Fruit fly (Drosophila melanogaster) whole organism, embryonic: Measurements from ENCODE around the gene TFAM.

Source experiments
- Aef1 ChIP-seq: fragments of 200-800 bp; sonication (Bioruptor generic); IDR thresholded peaks from 3 replicates; pipeline ENCODE4 v1.3.6; 2022; ENCODE audit warnings: missing biosample characterization, missing genetic modification characterization
- Antp ChIP-seq: fragments of 200-800 bp; sonication (Bioruptor generic); optimal IDR thresholded peaks from 3 replicates; lab custom pipeline; 2016; ENCODE audit warnings: missing biosample characterization, missing genetic modification characterization
- Bgb ChIP-seq: fragments of 200-800 bp; sonication (Bioruptor generic); IDR thresholded peaks from 2 replicates; pipeline ENCODE4 v1.3.6; 2022; ENCODE audit warnings: missing biosample characterization, missing genetic modification characterization; ENCODE audit not compliant: partially characterized antibody
- CG10209 ChIP-seq: fragments of 200-800 bp; sonication (Bioruptor generic); optimal IDR thresholded peaks from 3 replicates; lab custom pipeline; 2017; ENCODE audit warnings: missing biosample characterization, mild to moderate bottlenecking, missing genetic modification characterization, missing genetic modification reagents
- CG10274 ChIP-seq: fragments of 200-800 bp; sonication (Bioruptor generic); optimal IDR thresholded peaks from 3 replicates; lab custom pipeline; 2017; ENCODE audit warnings: missing biosample characterization, mild to moderate bottlenecking, missing genetic modification characterization
- CG11247 ChIP-seq: fragments of 200-800 bp; sonication (Bioruptor generic); IDR thresholded peaks from 2 replicates; pipeline ENCODE4 v1.3.6; 2022; ENCODE audit warnings: missing biosample characterization, missing genetic modification characterization
- CG12391 ChIP-seq: fragments of 200-800 bp; sonication (Bioruptor generic); optimal IDR thresholded peaks from 3 replicates; lab custom pipeline; 2018; ENCODE audit warnings: missing biosample characterization, mild to moderate bottlenecking, missing genetic modification characterization, moderate library complexity
- CG17361 ChIP-seq: fragments of 200-800 bp; sonication (Bioruptor generic); IDR thresholded peaks from 3 replicates; pipeline ENCODE4 v1.3.6; 2022; ENCODE audit warnings: missing biosample characterization, missing genetic modification characterization
- CG17612 ChIP-seq: fragments of 200-800 bp; sonication (Bioruptor generic); IDR thresholded peaks from 2 replicates; pipeline ENCODE4 v1.3.6; 2022; ENCODE audit warnings: missing biosample characterization, missing genetic modification characterization
- CG18011 ChIP-seq: fragments of 200-800 bp; sonication (Bioruptor generic); optimal IDR thresholded peaks from 2 replicates; lab custom pipeline; 2017; ENCODE audit warnings: missing biosample characterization, missing genetic modification characterization, mild to moderate bottlenecking, moderate library complexity, missing genotype
- CG2889 ChIP-seq: fragments of 200-800 bp; sonication (Bioruptor generic); IDR thresholded peaks from 3 replicates; pipeline ENCODE4 v1.3.6; 2022; ENCODE audit warnings: missing biosample characterization, missing genetic modification characterization
- CG30020 ChIP-seq: fragments of 200-800 bp; optimal IDR thresholded peaks from 2 replicates; lab custom pipeline; 2019; ENCODE audit warnings: missing biosample characterization, mild to moderate bottlenecking, missing genetic modification characterization, moderate library complexity
- CG31388 ChIP-seq: fragments of 200-800 bp; sonication (Bioruptor generic); optimal IDR thresholded peaks from 2 replicates; lab custom pipeline; 2016; ENCODE audit warnings: missing biosample characterization, missing genetic modification characterization
- CG32767 ChIP-seq: fragments of 200-800 bp; sonication (Bioruptor generic); IDR thresholded peaks from 2 replicates; pipeline ENCODE4 v1.3.6; 2022; ENCODE audit warnings: missing biosample characterization, missing genetic modification characterization
- CG32772 ChIP-seq: fragments of 200-800 bp; sonication (Bioruptor generic); IDR thresholded peaks from 2 replicates; pipeline ENCODE4 v1.3.6; 2022; ENCODE audit warnings: missing biosample characterization, missing genetic modification characterization
- CG4820 ChIP-seq: fragments of 200-800 bp; sonication (Bioruptor generic); optimal IDR thresholded peaks from 3 replicates; lab custom pipeline; 2016; ENCODE audit warnings: missing biosample characterization, missing genetic modification characterization
- CG6791 ChIP-seq: fragments of 200-800 bp; sonication (Bioruptor generic); IDR thresholded peaks from 3 replicates; pipeline ENCODE4 v1.3.6; 2022; ENCODE audit warnings: missing biosample characterization, missing genetic modification characterization; ENCODE audit not compliant: partially characterized antibody
- CG8089 ChIP-seq: fragments of 200-800 bp; sonication (Bioruptor generic); optimal IDR thresholded peaks from 3 replicates; lab custom pipeline; 2016; ENCODE audit warnings: missing biosample characterization, missing genetic modification characterization
- CG8478 ChIP-seq: fragments of >200 bp; optimal IDR thresholded peaks from 2 replicates; lab custom pipeline; 2018
- CG9817 ChIP-seq: fragments of 200-800 bp; sonication (Bioruptor generic); optimal IDR thresholded peaks from 2 replicates; lab custom pipeline; 2018; ENCODE audit warnings: missing biosample characterization, mild to moderate bottlenecking, missing genetic modification characterization, moderate library complexity
- CTCF ChIP-seq: fragments of 200-800 bp; sonication (Bioruptor generic); optimal IDR thresholded peaks from 2 replicates; lab custom pipeline; 2017; ENCODE audit warnings: missing biosample characterization, mild to moderate bottlenecking, missing genetic modification characterization, moderate library complexity
- Dll ChIP-seq: fragments of 200-800 bp; sonication (Bioruptor generic); IDR thresholded peaks from 4 replicates; pipeline ENCODE4 v1.3.6; 2022; ENCODE audit warnings: missing biosample characterization, missing genetic modification characterization; ENCODE audit not compliant: partially characterized antibody
- E2f2 ChIP-seq: fragments of 200-800 bp; sonication (Bioruptor generic); IDR thresholded peaks from 2 replicates; pipeline ENCODE4 v1.3.6; 2022; ENCODE audit warnings: missing biosample characterization, missing genetic modification characterization
- Eip74EF ChIP-seq, 2 experiments: fragments of 200-800 bp in 1 of 2; fragments of >200 bp in 1 of 2; sonication (Bioruptor generic) in 1 of 2; optimal IDR thresholded peaks; 2 replicates each; lab custom pipeline; 2017 to 2019; ENCODE audit warnings: missing biosample characterization in 2 of 2, missing genetic modification characterization in 2 of 2, mild to moderate bottlenecking in 1 of 2, moderate library complexity in 1 of 2
- Gug ChIP-seq: fragments of 200-800 bp; sonication (Bioruptor generic); IDR thresholded peaks from 4 replicates; pipeline ENCODE4 v1.3.6; 2022; ENCODE audit warnings: missing biosample characterization, missing genetic modification characterization
- Med ChIP-seq: fragments of 200-800 bp; sonication (Bioruptor generic); peaks from one replicate; lab custom pipeline; 2016; ENCODE audit warnings: missing biosample characterization, missing genetic modification characterization, mild to moderate bottlenecking, inconsistent platforms, moderate library complexity
- Nf-YC ChIP-seq: fragments of 200-800 bp; optimal IDR thresholded peaks from 3 replicates; lab custom pipeline; 2019; ENCODE audit warnings: missing biosample characterization, mild to moderate bottlenecking, missing genetic modification characterization, moderate library complexity
- Oaz ChIP-seq: fragments of 200-800 bp; sonication (Bioruptor generic); IDR thresholded peaks from 2 replicates; pipeline ENCODE4 v1.3.6; 2022; ENCODE audit warnings: missing biosample characterization, missing genetic modification characterization
- Pdp1 ChIP-seq, 2 experiments: fragments of 200-800 bp; sonication (Bioruptor generic); optimal IDR thresholded peaks; 3 replicates each; lab custom pipeline; 2016; ENCODE audit warnings: missing biosample characterization in 2 of 2, missing genetic modification characterization in 2 of 2, mild to moderate bottlenecking in 1 of 2, moderate library complexity in 1 of 2
- Stat92E ChIP-seq, 3 experiments: fragments of >200 bp in 2 of 3; fragments of 200-800 bp in 1 of 3; sonication (Bioruptor generic) in 1 of 3; optimal IDR thresholded peaks; 2 replicates each; lab custom pipeline; 2017 to 2019; ENCODE audit warnings: missing biosample characterization in 3 of 3, missing genetic modification characterization in 3 of 3, mild to moderate bottlenecking in 1 of 3, moderate library complexity in 1 of 3
- Taf1 ChIP-seq: fragments of 200-800 bp; sonication (Bioruptor generic); IDR thresholded peaks from 2 replicates; pipeline ENCODE4 v1.3.6; 2022; ENCODE audit warnings: missing biosample characterization, missing genetic modification characterization
- bcd ChIP-seq: fragments of 200-800 bp; sonication (Bioruptor generic); optimal IDR thresholded peaks from 2 replicates; lab custom pipeline; 2017; ENCODE audit warnings: missing biosample characterization, mild to moderate bottlenecking, missing genetic modification characterization
- cato ChIP-seq: fragments of 200-800 bp; sonication (Bioruptor generic); optimal IDR thresholded peaks from 2 replicates; lab custom pipeline; 2016; ENCODE audit warnings: missing biosample characterization, missing genetic modification characterization, borderline replicate concordance
- ems ChIP-seq: fragments of 200-800 bp; sonication (Bioruptor generic); optimal IDR thresholded peaks from 3 replicates; lab custom pipeline; 2016; ENCODE audit warnings: missing biosample characterization, missing genetic modification characterization
- fd102C ChIP-seq: fragments of 200-800 bp; sonication (Bioruptor generic); optimal IDR thresholded peaks from 2 replicates; lab custom pipeline; 2018; ENCODE audit warnings: missing biosample characterization, mild to moderate bottlenecking, missing genetic modification characterization, moderate library complexity
- fd3F ChIP-seq: fragments of 200-800 bp; sonication (Bioruptor generic); optimal IDR thresholded peaks from 2 replicates; lab custom pipeline; 2018; ENCODE audit warnings: missing biosample characterization, mild to moderate bottlenecking, missing genetic modification characterization, moderate library complexity
- gfzf ChIP-seq: fragments of 200-800 bp; sonication (Bioruptor generic); optimal IDR thresholded peaks from 2 replicates; lab custom pipeline; 2016; ENCODE audit warnings: missing biosample characterization, mild to moderate bottlenecking, missing genetic modification characterization, moderate library complexity
- klu ChIP-seq: fragments of 200-800 bp; sonication (Bioruptor generic); IDR thresholded peaks from 2 replicates; pipeline ENCODE4 v1.3.6; 2022; ENCODE audit warnings: missing biosample characterization, missing genetic modification characterization
- luna ChIP-seq: fragments of 200-800 bp; sonication (Bioruptor generic); optimal IDR thresholded peaks from 2 replicates; lab custom pipeline; 2016; ENCODE audit warnings: missing biosample characterization, missing genetic modification characterization
- nmo ChIP-seq: fragments of 200-800 bp; sonication (Bioruptor generic); optimal IDR thresholded peaks from 2 replicates; lab custom pipeline; 2018; ENCODE audit warnings: missing biosample characterization, mild to moderate bottlenecking, missing genetic modification characterization, moderate library complexity
- org-1 ChIP-seq: fragments of 200-800 bp; sonication (Bioruptor generic); optimal IDR thresholded peaks from 2 replicates; lab custom pipeline; 2017; ENCODE audit warnings: missing biosample characterization, missing genetic modification characterization
- prd ChIP-seq, 3 experiments: fragments of >200 bp in 2 of 3; fragments of 200-800 bp in 1 of 3; sonication (Bioruptor generic) in 1 of 3; optimal IDR thresholded peaks in 2 of 3; IDR thresholded peaks in 1 of 3; 2 replicates in 2 of 3; 3 replicates in 1 of 3; pipeline versions ENCODE4 v1.3.6 to Lab custom; 2017 to 2022; ENCODE audit warnings: missing biosample characterization in 1 of 3, missing genetic modification characterization in 1 of 3
- pros ChIP-seq: fragments of 200-800 bp; sonication (Bioruptor generic); optimal IDR thresholded peaks from 3 replicates; lab custom pipeline; 2019; ENCODE audit warnings: missing biosample characterization, mild to moderate bottlenecking, missing genetic modification characterization, moderate library complexity
- pzg ChIP-seq: fragments of 200-800 bp; sonication (Bioruptor generic); optimal IDR thresholded peaks from 3 replicates; lab custom pipeline; 2018; ENCODE audit warnings: missing biosample characterization, mild to moderate bottlenecking, missing genetic modification characterization, moderate library complexity
- sd ChIP-seq: fragments of 200-800 bp; sonication (Bioruptor generic); optimal IDR thresholded peaks from 3 replicates; lab custom pipeline; 2018; ENCODE audit warnings: missing biosample characterization, mild to moderate bottlenecking, missing genetic modification characterization, moderate library complexity
- tna ChIP-seq: fragments of 200-800 bp; sonication (Bioruptor generic); IDR thresholded peaks from 2 replicates; pipeline ENCODE4 v1.3.6; 2022; ENCODE audit warnings: missing biosample characterization, missing genetic modification characterization; ENCODE audit not compliant: partially characterized antibody
- unc-4 ChIP-seq: fragments of 200-800 bp; sonication (Bioruptor generic); IDR thresholded peaks from 2 replicates; pipeline ENCODE4 v1.3.6; 2022; ENCODE audit warnings: missing biosample characterization, missing genetic modification characterization; ENCODE audit not compliant: partially characterized antibody

Gene TFAM

DNA sequence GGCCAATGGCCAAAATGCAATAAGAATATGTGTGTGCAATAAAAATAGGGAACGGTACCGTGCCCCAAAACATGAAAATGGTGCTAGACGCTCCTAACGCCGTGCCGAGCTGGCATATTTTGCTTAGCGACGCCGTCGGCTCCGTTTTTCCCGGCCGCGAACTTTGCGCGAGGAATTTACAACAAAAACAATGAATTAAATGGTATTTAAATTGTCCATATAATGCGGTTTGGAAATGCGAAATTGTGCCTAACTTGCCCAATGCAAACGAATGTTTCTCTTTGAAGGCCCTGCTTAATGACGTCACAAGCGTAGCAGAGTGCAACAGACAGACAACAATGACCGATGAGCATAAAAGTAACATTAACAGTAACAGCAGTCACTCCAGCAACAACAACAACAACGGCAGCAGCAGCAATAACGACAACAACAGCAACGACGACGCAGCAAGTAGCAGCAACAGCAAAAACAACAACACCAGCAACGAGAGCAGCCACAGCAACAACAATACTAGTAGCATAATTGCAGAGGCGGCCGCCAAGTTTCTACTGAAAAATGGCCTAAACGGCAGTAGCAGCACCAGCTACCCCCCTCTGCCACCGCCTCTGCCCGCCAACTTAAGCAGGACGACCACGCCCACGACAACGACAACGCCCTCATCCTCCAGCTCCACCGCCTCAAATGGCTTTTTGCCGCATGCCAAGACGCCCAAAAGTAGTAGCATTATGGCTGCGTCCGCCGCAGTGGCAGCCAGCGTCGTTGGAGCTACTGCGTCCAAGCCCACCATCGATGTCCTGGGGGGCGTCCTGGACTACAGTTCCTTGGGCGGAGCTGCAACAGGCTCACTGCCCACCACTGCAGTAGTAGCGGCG is 45.7 kb upstream of the TFAM start (continued):
- TF ChIP-seq CG11247 = no peak
- no peak for TF ChIP-seq tna (GFP tag; lab: Robert Waterston, UW)
- no peak for TF ChIP-seq CG6791
- TF ChIP-seq prd (optimal IDR thresholded peaks at IDR 0.05; lab: Kevin White, UChicago) = no peak
- TF ChIP-seq prd (GFP tag; IDR thresholded peaks at IDR 0.05; lab: Robert Waterston, UW) = no peak
- no peak for TF ChIP-seq klu (GFP tag; lab: Robert Waterston, UW)
- TF ChIP-seq CG4820 (GFP tag; lab: Kevin White, UChicago) = no peak
- no peak for TF ChIP-seq CG32767 (GFP tag; lab: Robert Waterston, UW)
- TF ChIP-seq nmo = no peak
- TF ChIP-seq gfzf (GFP tag; lab: Kevin White, UChicago) = no peak
- peak; percentile 62 for TF ChIP-seq CG8478 (lab: Kevin White, UChicago)
- TF ChIP-seq ems = no peak
- TF ChIP-seq org-1 (GFP tag; lab: Kevin White, UChicago) = no peak
- TF ChIP-seq Gug (GFP tag; lab: Robert Waterston, UW) = no peak
- no peak for TF ChIP-seq pros (GFP tag; lab: Kevin White, UChicago)
- TF ChIP-seq Med = peak; percentile 61
- TF ChIP-seq sd = peak; percentile 99
- peak in 1 of 2 experiments; percentile 7 for TF ChIP-seq Pdp1 (GFP tag; optimal IDR thresholded peaks at IDR 0.05; lab: Kevin White, UChicago)
- peak; percentile 46; the same call in 1 of the 3 replicates for TF ChIP-seq Aef1 (GFP tag; lab: Robert Waterston, UW)
- no peak for TF ChIP-seq CG32772

dm6 chr3R:20621805-20622286 is 45.0 kb upstream of the TFAM start, which contains the start of gene H:
H (plus strand) TSS chr3R:20621938.
- no peak for TF ChIP-seq Stat92E (GFP tag; optimal IDR thresholded peaks at IDR 0.05; lab: Kevin White, UChicago)
- TF ChIP-seq Oaz (GFP tag; lab: Robert Waterston, UW) = no peak
- TF ChIP-seq CG31388 (GFP tag; lab: Kevin White, UChicago) = no peak
- no peak for TF ChIP-seq Eip74EF (GFP tag; optimal IDR thresholded peaks at IDR 0.05; lab: Kevin White, UChicago)
- TF ChIP-seq CG10209 = no peak
- no peak for TF ChIP-seq Dll
- TF ChIP-seq CG17361 (GFP tag; lab: Robert Waterston, UW) = no peak
- TF ChIP-seq CG2889 = no peak
- TF ChIP-seq CG30020 (tag; lab: Kevin White, UChicago) = peak; percentile 90
- no peak for TF ChIP-seq luna (GFP tag; lab: Kevin White, UChicago)
- TF ChIP-seq CG9817 (tag; lab: Kevin White, UChicago) = no peak
- peak; percentile 87 for TF ChIP-seq pzg (GFP tag; lab: Kevin White, UChicago)
- TF ChIP-seq bcd = no peak
- TF ChIP-seq CG12391 (tag; lab: Kevin White, UChicago) = no peak
- TF ChIP-seq fd3F (GFP tag; lab: Kevin White, UChicago) = no peak
- peak; percentile 41; the same call in 1 of the 2 replicates for TF ChIP-seq Bgb (GFP tag; lab: Robert Waterston, UW)
- TF ChIP-seq CG8089 (GFP tag; lab: Kevin White, UChicago) = no peak
- TF ChIP-seq CG10274 (GFP tag; lab: Kevin White, UChicago) = no peak
- no peak for TF ChIP-seq CG18011
- TF ChIP-seq fd102C = no peak
- no peak for TF ChIP-seq unc-4 (GFP tag; lab: Robert Waterston, UW)
- TF ChIP-seq cato = no peak
- peak; percentile 83 for TF ChIP-seq Med
- TF ChIP-seq Antp (GFP tag; lab: Kevin White, UChicago) = no peak
- TF ChIP-seq Nf-YC = no peak
- no peak for TF ChIP-seq CG8478 (lab: Kevin White, UChicago)
- TF ChIP-seq pros (GFP tag; lab: Kevin White, UChicago) = no peak
- no peak for TF ChIP-seq CTCF (GFP tag; lab: Kevin White, UChicago)
- TF ChIP-seq CG17612 = no peak
- TF ChIP-seq E2f2 (GFP tag; lab: Robert Waterston, UW) = no peak; the same call in 1 of the 2 replicates
- no peak for TF ChIP-seq Taf1 (GFP tag; lab: Robert Waterston, UW)
